Worm (Caenorhabditis elegans) whole organism, L4 larva: ENCODE results near the gene clec-161.

Experiments used
- F44E2.7 ChIP-seq: fragments of 200-800 bp; sonication (Bioruptor generic); IDR thresholded peaks from 2 replicates; pipeline ENCODE4 v2.1.2; 2022; ENCODE audit warnings: missing genetic modification characterization, missing compliant biosample characterization
- R02D3.7 ChIP-seq: fragments of 150-350 bp; sonication (generic microtip); optimal IDR thresholded peaks from 3 replicates; lab custom pipeline; 2014; ENCODE audit warnings: missing biosample characterization, missing genetic modification characterization
- T26A8.4 ChIP-seq: fragments of 200-800 bp; sonication (Bioruptor generic); IDR thresholded peaks from 2 replicates; pipeline ENCODE4 v1.3.6; 2022; ENCODE audit warnings: missing genetic modification characterization, missing compliant biosample characterization
- aly-2 ChIP-seq: sonication (generic microtip); optimal IDR thresholded peaks from 2 replicates; lab custom pipeline; 2018; ENCODE audit warnings: missing biosample characterization, missing genetic modification characterization
- dmd-8 ChIP-seq: fragments of 200-800 bp; sonication (Bioruptor generic); IDR thresholded peaks from 2 replicates; pipeline ENCODE4 v1.3.6; 2022; ENCODE audit warnings: missing genetic modification characterization, missing compliant biosample characterization
- dpl-1 ChIP-seq: fragments of 150-350 bp; optimal IDR thresholded peaks from 2 replicates; lab custom pipeline; 2014; ENCODE audit warnings: missing biosample characterization, missing genetic modification reagents, missing genetic modification characterization
- hlh-11 ChIP-seq: fragments of 200-800 bp; sonication (Bioruptor generic); optimal IDR thresholded peaks from 2 replicates; lab custom pipeline; 2018; ENCODE audit warnings: mild to moderate bottlenecking, missing genetic modification characterization, missing compliant biosample characterization
- lin-39 ChIP-seq: fragments of 150-350 bp; optimal IDR thresholded peaks from 2 replicates; lab custom pipeline; 2014; ENCODE audit warnings: missing biosample characterization, missing genetic modification reagents, missing genetic modification characterization
- lsy-2 ChIP-seq, 2 experiments: fragments of 150-350 bp in 1 of 2; sonication (generic microtip) in 1 of 2; optimal IDR thresholded peaks; 2 replicates each; lab custom pipeline; 2014 to 2017; ENCODE audit warnings: missing biosample characterization in 2 of 2, missing genetic modification characterization in 2 of 2
- nhr-237 ChIP-seq: sonication (generic microtip); optimal IDR thresholded peaks from 2 replicates; lab custom pipeline; 2017; ENCODE audit warnings: missing biosample characterization, missing genetic modification characterization
- pha-4 ChIP-seq, 2 experiments: fragments of 150-350 bp in 1 of 2; fragments of 200-800 bp in 1 of 2; sonication (Bioruptor generic) in 1 of 2; IDR thresholded peaks in 1 of 2; optimal IDR thresholded peaks in 1 of 2; 2 replicates each; pipeline versions ENCODE4 v1.3.6 to Lab custom; 2014 to 2022; ENCODE audit warnings: missing genetic modification characterization in 2 of 2, missing genetic modification reagents in 2 of 2, missing biosample characterization in 1 of 2, missing compliant biosample characterization in 1 of 2

DNA sequence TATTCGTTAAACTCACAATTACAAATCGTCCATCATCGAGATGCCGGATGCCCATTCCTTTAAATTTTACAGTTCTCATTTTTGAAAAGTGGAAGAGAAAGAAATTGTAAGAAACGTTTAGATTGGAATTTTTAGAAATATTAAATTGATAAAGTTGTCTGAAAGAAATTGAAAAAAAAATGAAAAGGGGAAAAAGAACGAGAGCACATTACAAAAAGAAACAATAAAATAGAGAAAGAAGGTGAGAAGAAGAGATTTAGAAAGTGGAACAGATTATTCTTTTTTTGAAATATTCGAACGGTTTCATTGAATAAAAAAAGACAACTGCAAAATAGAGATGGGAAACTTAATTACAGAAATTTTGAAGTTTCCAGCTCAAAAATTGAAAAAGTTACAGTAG, 47.4 kb downstream of the clec-161 start, which contains the start of gene C48B4.8:
- TF ChIP-seq F44E2.7 (GFP tag; lab: Robert Waterston, UW): no peak
- no peak for TF ChIP-seq dmd-8
- no peak for TF ChIP-seq dpl-1
- TF ChIP-seq aly-2: no peak
- TF ChIP-seq nhr-237 (tag; lab: Kevin White, UChicago): no peak
- TF ChIP-seq pha-4 (GFP tag; IDR thresholded peaks at IDR 0.05; lab: Robert Waterston, UW): no peak
- TF ChIP-seq pha-4 (tag; optimal IDR thresholded peaks at IDR 0.05; lab: Kevin White, UChicago): no peak
- TF ChIP-seq T26A8.4 (GFP tag; lab: Robert Waterston, UW): no peak
- no peak for TF ChIP-seq lsy-2 (tag; optimal IDR thresholded peaks at IDR 0.05; lab: Kevin White, UChicago)
- TF ChIP-seq lin-39 (tag; lab: Kevin White, UChicago): no peak
- no peak for TF ChIP-seq hlh-11
- no peak for TF ChIP-seq R02D3.7
